Worm (Caenorhabditis elegans): Measurements from ENCODE around the gene C49F5.5.

- TF ChIP-seq snpc-4 (GFP tag; optimal IDR thresholded peaks at IDR 0.05) = no peak
- no peak for TF ChIP-seq snpc-4 (tag; optimal IDR thresholded peaks at IDR 0.05)
- TF ChIP-seq ceh-91 (GFP tag; IDR thresholded peaks at IDR 0.05) = no peak
- no peak for TF ChIP-seq sptf-2 (GFP tag; optimal IDR thresholded peaks at IDR 0.05)
- no peak for TF ChIP-seq F49E8.2 (tag; optimal IDR thresholded peaks at IDR 0.05; ENCODE audit: insufficient read depth)
- no peak for TF ChIP-seq tbx-9 (tag; optimal IDR thresholded peaks at IDR 0.05; ENCODE audit: borderline replicate concordance)
- TF ChIP-seq rec-8 (tag; optimal IDR thresholded peaks at IDR 0.05) = no peak
- no peak for TF ChIP-seq F52B5.7 (tag; optimal IDR thresholded peaks at IDR 0.05)
- no peak for TF ChIP-seq efl-1 (GFP tag; optimal IDR thresholded peaks at IDR 0.05)
- peak; percentile 6 for TF ChIP-seq repo-1 (tag; optimal IDR thresholded peaks at IDR 0.05)
- TF ChIP-seq ama-1 (optimal IDR thresholded peaks at IDR 0.05) = no peak
- no peak for TF ChIP-seq ama-1 (GFP tag; optimal IDR thresholded peaks at IDR 0.05)
- no peak for TF ChIP-seq hmg-1.2 (GFP tag; IDR thresholded peaks at IDR 0.05)
- no peak for TF ChIP-seq bed-2 (GFP tag; IDR thresholded peaks at IDR 0.05)
These were observed 14.7 kb upstream of the C49F5.5 start for ce11 chrX:11971323-11971722.
